Worm (Caenorhabditis elegans): Measurements from ENCODE around the gene ztf-14.
A peak's percentile ranks its signal among the peaks of the same experiment; 100 is the strongest.

DNA sequence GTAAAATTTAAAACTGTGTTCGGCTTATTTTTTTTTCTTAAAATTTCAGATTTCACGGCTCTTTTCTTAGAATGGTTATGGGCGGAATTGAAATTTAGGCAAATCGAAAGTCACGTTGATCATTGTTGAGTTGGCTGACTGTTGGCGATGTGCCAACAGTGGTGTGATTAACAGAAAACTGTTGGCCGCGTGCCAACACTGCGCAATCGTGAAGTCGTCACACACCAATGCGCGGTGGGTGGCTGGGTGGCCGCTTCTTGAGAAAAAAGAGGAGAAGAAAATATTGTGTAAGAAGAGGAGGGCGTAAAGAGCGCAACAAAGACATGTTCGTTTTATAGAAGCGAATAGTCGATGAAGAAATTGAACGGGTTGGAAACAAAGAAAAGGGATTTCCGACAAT lies 4.8 kb upstream of the ztf-14 start:
- no peak for TF ChIP-seq zip-4 (GFP tag; optimal IDR thresholded peaks at IDR 0.05)
- no peak for TF ChIP-seq Y116A8C.19 (tag; optimal IDR thresholded peaks at IDR 0.05; ENCODE audit: borderline replicate concordance)
- no peak for TF ChIP-seq nhr-11 (tag; optimal IDR thresholded peaks at IDR 0.05)
- TF ChIP-seq unc-62 (GFP tag; optimal IDR thresholded peaks at IDR 0.05): no peak
- TF ChIP-seq ceh-82 (tag; optimal IDR thresholded peaks at IDR 0.05): no peak
- no peak for TF ChIP-seq C16A3.4 (tag; optimal IDR thresholded peaks at IDR 0.05)
- no peak for TF ChIP-seq jun-1 (tag; optimal IDR thresholded peaks at IDR 0.05)
- TF ChIP-seq efl-3 (GFP tag; optimal IDR thresholded peaks at IDR 0.05): no peak
- TF ChIP-seq lin-35 (GFP tag; optimal IDR thresholded peaks at IDR 0.05): no peak
- peak; percentile 39 for TF ChIP-seq tbx-2 (tag; optimal IDR thresholded peaks at IDR 0.05)
- TF ChIP-seq grh-1 (GFP tag; IDR thresholded peaks at IDR 0.05): peak; percentile 28; the same call in 1 of the 2 replicates
- no peak for TF ChIP-seq egl-27 (tag; optimal IDR thresholded peaks at IDR 0.05)
- TF ChIP-seq mep-1 (tag; optimal IDR thresholded peaks at IDR 0.05): no peak
- TF ChIP-seq snpc-4 (tag; optimal IDR thresholded peaks at IDR 0.05): no peak

All from whole organism, L1 larva.